Fruit fly (Drosophila melanogaster) whole organism, pupa: ENCODE measurements around the gene Mipp2.

ENCODE experiments used
- CG10348 ChIP-seq: fragments of 200-800 bp; sonication (Bioruptor generic); IDR thresholded peaks from 2 replicates; pipeline ENCODE4 v1.3.6; 2022; ENCODE audit warnings: missing biosample characterization, missing genetic modification characterization
- CG12605 ChIP-seq: fragments of 200-800 bp; sonication (Bioruptor generic); IDR thresholded peaks from 2 replicates; pipeline ENCODE4 v1.3.6; 2022; ENCODE audit warnings: missing biosample characterization, missing genetic modification characterization
- CG13204 ChIP-seq: fragments of 200-800 bp; sonication (Bioruptor generic); optimal IDR thresholded peaks from 2 replicates; lab custom pipeline; 2018; ENCODE audit warnings: missing biosample characterization, mild to moderate bottlenecking, missing genetic modification characterization, moderate library complexity
- CG14655 ChIP-seq: fragments of 200-800 bp; sonication (Bioruptor generic); optimal IDR thresholded peaks from 3 replicates; lab custom pipeline; 2017; ENCODE audit warnings: mild to moderate bottlenecking, missing biosample characterization, missing genetic modification reagents, missing genetic modification characterization
- CG15710 ChIP-seq: fragments of 200-800 bp; sonication (Bioruptor generic); optimal IDR thresholded peaks from 2 replicates; lab custom pipeline; 2018; ENCODE audit warnings: missing biosample characterization, mild to moderate bottlenecking, missing genetic modification characterization, moderate library complexity
- CG17806 ChIP-seq: fragments of 200-800 bp; sonication (Bioruptor generic); optimal IDR thresholded peaks from 2 replicates; lab custom pipeline; 2018; ENCODE audit warnings: missing biosample characterization, mild to moderate bottlenecking, missing genetic modification characterization, moderate library complexity
- CG32121 ChIP-seq: fragments of 200-800 bp; sonication (Bioruptor generic); IDR thresholded peaks from 2 replicates; pipeline ENCODE4 v1.3.6; 2022; ENCODE audit warnings: missing biosample characterization, missing genetic modification characterization
- CG34367 ChIP-seq: fragments of 200-800 bp; sonication (Bioruptor generic); optimal IDR thresholded peaks from 2 replicates; lab custom pipeline; 2018; ENCODE audit warnings: missing biosample characterization, mild to moderate bottlenecking, missing genetic modification characterization
- CG4496 ChIP-seq: fragments of 200-800 bp; sonication (Bioruptor generic); IDR thresholded peaks from 3 replicates; pipeline ENCODE4 v1.3.6; 2022; ENCODE audit warnings: missing biosample characterization, missing genetic modification characterization
- CG8159 ChIP-seq: fragments of 200-800 bp; sonication (Bioruptor generic); optimal IDR thresholded peaks from 3 replicates; lab custom pipeline; 2018; ENCODE audit warnings: missing biosample characterization, mild to moderate bottlenecking, missing genetic modification characterization, moderate library complexity
- CG8301 ChIP-seq: fragments of 200-800 bp; sonication (Bioruptor generic); optimal IDR thresholded peaks from 2 replicates; lab custom pipeline; 2018; ENCODE audit warnings: missing biosample characterization, mild to moderate bottlenecking, missing genetic modification characterization
- CG9948 ChIP-seq: fragments of 200-800 bp; sonication (Bioruptor generic); optimal IDR thresholded peaks from 2 replicates; lab custom pipeline; 2018; ENCODE audit warnings: missing biosample characterization, mild to moderate bottlenecking, missing genetic modification characterization, moderate library complexity
- D1 ChIP-seq: fragments of 200-800 bp; sonication (Bioruptor generic); optimal IDR thresholded peaks from 2 replicates; lab custom pipeline; 2018; ENCODE audit warnings: missing biosample characterization, mild to moderate bottlenecking, missing genetic modification characterization, moderate library complexity
- EcR ChIP-seq: fragments of 200-800 bp; sonication (Bioruptor generic); optimal IDR thresholded peaks from 3 replicates; lab custom pipeline; 2019; ENCODE audit warnings: missing biosample characterization, missing genetic modification characterization, mild to moderate bottlenecking, moderate library complexity, missing genetic modification reagents
- Ets98B ChIP-seq: fragments of 200-800 bp; sonication (Bioruptor generic); IDR thresholded peaks from 2 replicates; pipeline ENCODE4 v1.3.6; 2022; ENCODE audit warnings: missing biosample characterization, missing genetic modification characterization
- Pif1A ChIP-seq: fragments of 200-800 bp; sonication (Bioruptor generic); optimal IDR thresholded peaks from 3 replicates; lab custom pipeline; 2016; ENCODE audit warnings: missing biosample characterization, missing genetic modification characterization
- Pif1B ChIP-seq: fragments of 200-800 bp; sonication (Bioruptor generic); optimal IDR thresholded peaks from 3 replicates; lab custom pipeline; 2016; ENCODE audit warnings: missing biosample characterization, missing genetic modification characterization
- Snoo ChIP-seq: fragments of 200-800 bp; sonication (Bioruptor generic); optimal IDR thresholded peaks from 3 replicates; lab custom pipeline; 2017; ENCODE audit warnings: missing biosample characterization, mild to moderate bottlenecking, missing genetic modification characterization, inconsistent platforms
- fd96Ca ChIP-seq: fragments of 200-800 bp; sonication (Bioruptor generic); IDR thresholded peaks from 3 replicates; pipeline ENCODE4 v1.3.6; 2022; ENCODE audit warnings: missing biosample characterization, missing genetic modification characterization
- gl ChIP-seq: fragments of 200-800 bp; sonication (Bioruptor generic); optimal IDR thresholded peaks from 2 replicates; lab custom pipeline; 2018; ENCODE audit warnings: missing biosample characterization, mild to moderate bottlenecking, missing genetic modification characterization
- rn ChIP-seq: fragments of 200-800 bp; sonication (Bioruptor generic); IDR thresholded peaks from 2 replicates; pipeline ENCODE4 v1.3.6; 2022; ENCODE audit warnings: missing biosample characterization, missing genetic modification characterization

The Mipp2 gene

DNA sequence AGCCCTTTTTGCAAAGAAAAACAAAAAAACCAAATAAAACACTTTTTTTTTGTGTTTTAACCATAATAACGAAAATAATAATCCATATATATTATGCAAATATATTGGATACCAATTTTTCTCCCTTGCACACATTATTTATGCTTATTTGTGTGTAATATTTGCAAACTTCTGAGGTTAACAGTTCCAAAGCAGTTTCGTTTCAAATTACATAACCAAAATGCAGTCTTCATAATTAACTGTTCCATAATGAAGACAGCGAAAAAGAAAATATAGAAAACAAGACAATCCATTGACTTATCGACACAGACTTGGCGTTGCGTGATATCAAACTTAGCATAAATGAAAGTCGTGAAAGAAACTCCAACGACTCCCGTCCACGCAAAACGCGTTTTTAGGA is 15.7 kb downstream of the Mipp2 start:
- TF ChIP-seq Pif1B (GFP tag; lab: Kevin White, UChicago), result no peak
- TF ChIP-seq CG12605 (GFP tag; lab: Robert Waterston, UW), result no peak
- TF ChIP-seq Ets98B, result no peak
- no peak for TF ChIP-seq D1 (tag; lab: Kevin White, UChicago)
- TF ChIP-seq EcR, result no peak
- no peak for TF ChIP-seq CG8301 (tag; lab: Kevin White, UChicago)
- no peak for TF ChIP-seq fd96Ca (GFP tag; lab: Robert Waterston, UW)
- no peak for TF ChIP-seq CG13204
- no peak for TF ChIP-seq CG8159 (tag; lab: Kevin White, UChicago)
- TF ChIP-seq rn (GFP tag; lab: Robert Waterston, UW), result no peak
- no peak for TF ChIP-seq CG17806 (tag; lab: Kevin White, UChicago)
- TF ChIP-seq gl (tag; lab: Kevin White, UChicago), result no peak
- no peak for TF ChIP-seq Pif1A (GFP tag; lab: Kevin White, UChicago)
- no peak for TF ChIP-seq CG10348 (GFP tag; lab: Robert Waterston, UW)
- TF ChIP-seq CG9948 (tag; lab: Kevin White, UChicago), result no peak

DNA sequence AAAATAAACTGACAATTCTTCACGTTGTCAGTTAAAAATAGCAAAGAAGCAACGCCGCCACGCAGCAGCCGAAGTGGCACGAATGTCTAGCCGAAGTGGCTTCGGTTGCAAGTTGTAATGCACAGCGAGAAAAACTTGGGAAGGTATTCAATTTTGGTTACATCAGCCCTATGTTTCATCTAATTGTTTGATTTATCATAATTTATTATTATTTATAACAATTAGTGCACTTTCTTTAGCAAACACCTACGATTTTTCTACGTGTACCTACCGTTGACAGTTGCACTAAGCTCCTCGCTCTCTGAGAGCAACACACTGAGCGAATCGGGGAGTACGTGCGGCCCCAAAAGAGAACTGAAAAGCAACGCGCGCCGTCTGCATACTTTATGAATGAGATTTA is 16.4 kb downstream of the Mipp2 start, which contains the start of gene Tsp5D:
TSS of gene Tsp5D (minus strand) at position 13 of the 400 bp plus-strand sequence.
- TF ChIP-seq CG14655 (GFP tag; lab: Kevin White, UChicago) (peak; percentile 99), Pif1B (GFP tag; lab: Kevin White, UChicago) (peak; percentile 90), CG4496 (GFP tag; lab: Robert Waterston, UW) (peak; percentile 99), Snoo (tag; lab: Kevin White, UChicago) (peak; percentile 52), Ets98B (peak; percentile 99), CG10348 (GFP tag; lab: Robert Waterston, UW) (peak; percentile 95), EcR (no peak), CG34367 (tag; lab: Kevin White, UChicago) (peak; percentile 93), D1 (tag; lab: Kevin White, UChicago) (peak; percentile 54), CG12605 (GFP tag; lab: Robert Waterston, UW) (peak; percentile 99), CG8301 (tag; lab: Kevin White, UChicago) (peak; percentile 99), gl (tag; lab: Kevin White, UChicago) (peak; percentile 89), CG15710 (tag; lab: Kevin White, UChicago) (peak; percentile 93), CG8159 (tag; lab: Kevin White, UChicago) (peak; percentile 96), CG32121 (GFP tag; lab: Robert Waterston, UW) (peak; percentile 99), CG13204 (peak; percentile 86), Pif1A (GFP tag; lab: Kevin White, UChicago) (peak; percentile 90), fd96Ca (GFP tag; lab: Robert Waterston, UW) (peak; percentile 99), CG17806 (tag; lab: Kevin White, UChicago) (peak; percentile 97), CG9948 (tag; lab: Kevin White, UChicago) (peak; percentile 95), rn (GFP tag; lab: Robert Waterston, UW) (peak; percentile 99)

DNA sequence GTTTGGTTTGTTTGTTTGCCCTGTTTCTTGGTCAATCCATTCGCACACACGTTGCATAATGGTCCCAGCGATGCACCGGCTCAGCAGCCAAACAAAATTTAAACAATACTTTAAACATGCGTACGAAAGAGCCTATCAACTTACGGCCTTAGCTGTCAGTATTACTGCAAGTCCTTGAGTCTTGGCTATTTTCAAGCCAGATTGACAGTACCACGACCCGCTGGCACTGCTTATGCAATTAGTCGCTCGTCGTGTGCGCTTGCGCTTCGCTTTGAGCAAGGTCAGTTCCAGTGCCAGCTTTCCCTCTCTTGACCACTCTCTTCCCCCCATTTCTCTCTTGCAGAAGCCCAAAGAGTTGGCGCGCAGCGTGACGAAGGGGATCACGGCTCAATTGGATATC is 22.6 kb downstream of the Mipp2 start:
- no peak for TF ChIP-seq Snoo (tag; lab: Kevin White, UChicago)
- TF ChIP-seq rn (GFP tag; lab: Robert Waterston, UW), result no peak
- no peak for TF ChIP-seq EcR
- no peak for TF ChIP-seq CG8159 (tag; lab: Kevin White, UChicago)
- no peak for TF ChIP-seq CG4496 (GFP tag; lab: Robert Waterston, UW)
- TF ChIP-seq D1 (tag; lab: Kevin White, UChicago), result no peak

DNA sequence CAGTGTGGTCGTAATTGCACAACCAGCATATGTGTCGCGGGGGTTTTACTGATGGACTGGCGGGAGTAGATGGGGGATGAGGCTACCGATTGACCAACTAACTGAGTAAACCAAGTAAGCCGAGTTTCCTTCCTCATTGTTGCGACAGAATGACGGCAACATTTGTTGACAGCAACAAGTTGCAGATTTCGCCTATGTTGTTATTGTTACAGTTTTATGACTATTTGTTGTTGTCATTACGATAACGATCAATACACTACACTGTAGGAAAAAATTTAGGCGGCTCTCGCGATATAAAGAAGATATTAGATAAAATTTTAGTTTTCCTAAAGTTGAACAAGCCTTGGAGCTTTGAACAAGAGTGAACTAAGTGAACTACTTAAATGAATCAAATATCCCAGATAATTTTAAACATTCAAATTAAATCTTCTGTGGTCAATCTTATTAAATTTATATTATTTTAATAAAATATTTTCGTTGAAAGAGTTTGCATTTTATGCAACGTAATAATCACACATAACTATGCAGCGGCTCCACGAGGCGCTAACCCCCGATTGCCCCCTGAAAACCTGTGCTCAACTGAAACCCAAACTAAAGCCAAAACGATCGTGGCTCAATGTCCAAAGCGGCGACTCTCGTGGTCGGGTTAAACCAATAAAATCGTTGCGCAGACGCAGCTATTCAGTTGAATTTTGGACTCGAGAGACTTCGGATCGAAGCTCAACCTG is 23.8 kb downstream of the Mipp2 start, which contains the start of gene CG5928:
TSS of gene CG5928 (plus strand) at position 678 of the 728 bp plus-strand sequence.
- TF ChIP-seq CG15710 (tag; lab: Kevin White, UChicago) (no peak), CG32121 (GFP tag; lab: Robert Waterston, UW) (0 out of 2 replicates have a peak, but pooled peaks have one; percentile 7), Snoo (tag; lab: Kevin White, UChicago) (no peak)

DNA sequence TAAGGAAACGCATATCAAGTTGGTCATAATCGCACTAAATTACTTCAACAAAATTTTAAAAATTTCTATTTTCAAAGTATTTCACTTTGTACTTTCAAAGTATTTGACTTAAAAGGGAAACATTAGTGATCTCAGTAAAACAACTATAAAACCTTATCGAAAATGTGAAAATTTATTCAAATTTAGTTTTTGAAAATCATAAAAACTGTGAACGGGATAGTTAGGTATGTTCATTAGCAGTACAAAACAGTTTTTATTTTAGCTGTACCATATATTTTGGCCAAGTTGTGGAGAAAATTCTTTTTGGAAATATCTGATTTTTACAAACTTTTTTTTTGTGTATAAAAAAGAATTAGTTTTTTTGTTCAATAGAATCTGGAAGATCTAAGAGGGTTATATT is 25.0 kb downstream of the Mipp2 start, which contains the start of gene CG43115:
TSS of gene CG43115 (minus strand) at position 101 of the 400 bp plus-strand sequence.
- no peak for TF ChIP-seq CG8159 (tag; lab: Kevin White, UChicago)
- TF ChIP-seq CG17806 (tag; lab: Kevin White, UChicago), result no peak
- TF ChIP-seq CG8301 (tag; lab: Kevin White, UChicago), result no peak
- no peak for TF ChIP-seq EcR
- no peak for TF ChIP-seq fd96Ca (GFP tag; lab: Robert Waterston, UW)
- TF ChIP-seq CG9948 (tag; lab: Kevin White, UChicago), result no peak
- no peak for TF ChIP-seq Pif1B (GFP tag; lab: Kevin White, UChicago)
- no peak for TF ChIP-seq CG10348 (GFP tag; lab: Robert Waterston, UW)
- no peak for TF ChIP-seq CG14655 (GFP tag; lab: Kevin White, UChicago)
- no peak for TF ChIP-seq Ets98B
- TF ChIP-seq Pif1A (GFP tag; lab: Kevin White, UChicago), result no peak

DNA sequence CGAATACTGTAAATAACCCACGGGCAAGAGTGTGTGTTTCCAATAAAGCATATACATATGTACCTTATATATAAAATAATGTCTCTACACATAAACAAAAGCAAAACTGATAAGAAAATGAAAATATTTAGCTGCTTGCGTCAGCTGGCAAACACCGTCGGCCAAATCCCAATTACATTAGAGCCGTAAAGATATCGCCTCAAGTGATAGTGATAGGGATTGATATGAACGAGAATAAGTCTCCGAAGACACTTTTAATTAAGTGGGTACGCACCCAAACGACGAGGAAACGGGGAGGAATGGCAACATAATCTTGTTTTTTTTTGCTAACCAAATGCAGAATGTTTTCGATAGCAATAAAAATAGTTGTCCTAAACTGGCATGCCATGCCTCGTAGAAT is 26.8 kb downstream of the Mipp2 start:
- TF ChIP-seq CG8301 (tag; lab: Kevin White, UChicago) (no peak), CG32121 (GFP tag; lab: Robert Waterston, UW) (no peak), CG34367 (tag; lab: Kevin White, UChicago) (no peak), CG17806 (tag; lab: Kevin White, UChicago) (no peak), CG13204 (no peak), CG14655 (GFP tag; lab: Kevin White, UChicago) (no peak), Snoo (tag; lab: Kevin White, UChicago) (no peak), rn (GFP tag; lab: Robert Waterston, UW) (no peak), fd96Ca (GFP tag; lab: Robert Waterston, UW) (no peak), CG8159 (tag; lab: Kevin White, UChicago) (no peak), Pif1B (GFP tag; lab: Kevin White, UChicago) (no peak), CG15710 (tag; lab: Kevin White, UChicago) (no peak), Pif1A (GFP tag; lab: Kevin White, UChicago) (no peak)
